Worm (Caenorhabditis elegans) whole organism, mixed stage, embryonic: ENCODE results near the gene C07A12.2.
A peak's percentile ranks its signal among the peaks of the same experiment; 100 is the strongest.

Experiments
- bed-3 ChIP-seq: fragments of 200-800 bp; sonication (Bioruptor generic); optimal IDR thresholded peaks from 3 replicates; lab custom pipeline; 2018; ENCODE audit warnings: mild to moderate bottlenecking, missing genetic modification characterization, moderate library complexity, missing compliant biosample characterization
- blmp-1 ChIP-seq: fragments of 150-350 bp; optimal IDR thresholded peaks from 2 replicates; lab custom pipeline; 2014; ENCODE audit warnings: missing biosample characterization, missing genetic modification characterization
- ceh-39 ChIP-seq: fragments of 150-350 bp; optimal IDR thresholded peaks from 2 replicates; lab custom pipeline; 2014; ENCODE audit warnings: missing biosample characterization, missing genetic modification characterization
- ceh-43 ChIP-seq: fragments of 200-800 bp; sonication (Bioruptor generic); optimal IDR thresholded peaks from 2 replicates; lab custom pipeline; 2018; ENCODE audit warnings: mild to moderate bottlenecking, missing genetic modification characterization, moderate library complexity, missing compliant biosample characterization
- ceh-83 ChIP-seq: fragments of 200-800 bp; sonication (Bioruptor generic); optimal IDR thresholded peaks from 2 replicates; lab custom pipeline; 2018; ENCODE audit warnings: mild to moderate bottlenecking, missing genetic modification characterization, missing compliant biosample characterization
- ces-1 ChIP-seq: fragments of 150-350 bp; optimal IDR thresholded peaks from 2 replicates; lab custom pipeline; 2014; ENCODE audit warnings: missing biosample characterization, missing genetic modification reagents, missing genetic modification characterization
- cnd-1 ChIP-seq: fragments of 200-800 bp; sonication (Bioruptor generic); optimal IDR thresholded peaks from 2 replicates; lab custom pipeline; 2018; ENCODE audit warnings: mild to moderate bottlenecking, missing genetic modification characterization, missing compliant biosample characterization
- elt-1 ChIP-seq: sonication (generic microtip); optimal IDR thresholded peaks from 2 replicates; lab custom pipeline; 2017; ENCODE audit warnings: missing genetic modification characterization, mild to moderate bottlenecking, missing compliant biosample characterization, antibody characterized with exemption, moderate library complexity, borderline replicate concordance; ENCODE audit not compliant: insufficient read depth
- flh-1 ChIP-seq: fragments of 200-800 bp; sonication (Bioruptor generic); optimal IDR thresholded peaks from 2 replicates; lab custom pipeline; 2018; ENCODE audit warnings: mild to moderate bottlenecking, missing genetic modification characterization, moderate library complexity, missing compliant biosample characterization
- ham-2 ChIP-seq: fragments of 200-800 bp; sonication (Bioruptor generic); optimal IDR thresholded peaks from 2 replicates; lab custom pipeline; 2018; ENCODE audit warnings: mild to moderate bottlenecking, missing genetic modification characterization, missing compliant biosample characterization
- lin-13 ChIP-seq: fragments of 150-350 bp; optimal IDR thresholded peaks from 2 replicates; lab custom pipeline; 2014; ENCODE audit warnings: missing biosample characterization, missing genetic modification characterization
- lin-32 ChIP-seq: fragments of 200-800 bp; sonication (Bioruptor generic); optimal IDR thresholded peaks from 2 replicates; lab custom pipeline; 2018; ENCODE audit warnings: mild to moderate bottlenecking, missing genetic modification characterization, missing compliant biosample characterization
- lsy-2 ChIP-seq: fragments of 150-350 bp; optimal IDR thresholded peaks from 2 replicates; lab custom pipeline; 2014; ENCODE audit warnings: missing biosample characterization, missing genetic modification characterization
- nhr-12 ChIP-seq: fragments of 150-350 bp; optimal IDR thresholded peaks from 2 replicates; lab custom pipeline; 2014; ENCODE audit warnings: missing biosample characterization, missing genetic modification characterization
- nhr-2 ChIP-seq: fragments of 150-350 bp; optimal IDR thresholded peaks from 2 replicates; lab custom pipeline; 2014; ENCODE audit warnings: missing biosample characterization, missing genetic modification characterization
- nhr-237 ChIP-seq: fragments of 150-350 bp; optimal IDR thresholded peaks from 2 replicates; lab custom pipeline; 2014; ENCODE audit warnings: missing biosample characterization, missing genetic modification characterization
- nhr-28 ChIP-seq: fragments of 150-350 bp; optimal IDR thresholded peaks from 2 replicates; lab custom pipeline; 2014; ENCODE audit warnings: missing biosample characterization, missing genetic modification characterization
- nhr-76 ChIP-seq: sonication (generic microtip); optimal IDR thresholded peaks from 2 replicates; lab custom pipeline; 2017; ENCODE audit warnings: missing biosample characterization, missing genetic modification characterization
- pha-4 ChIP-seq: fragments of 150-350 bp; optimal IDR thresholded peaks from 2 replicates; lab custom pipeline; 2018; ENCODE audit warnings: missing biosample characterization, missing genetic modification reagents, missing genetic modification characterization
- sem-2 ChIP-seq: fragments of 200-800 bp; sonication (Bioruptor generic); optimal IDR thresholded peaks from 2 replicates; lab custom pipeline; 2018; ENCODE audit warnings: mild to moderate bottlenecking, missing genetic modification characterization, missing compliant biosample characterization
- snpc-4 ChIP-seq: fragments of 150-350 bp; optimal IDR thresholded peaks from 2 replicates; lab custom pipeline; 2014; ENCODE audit warnings: missing biosample characterization, missing genetic modification characterization
- tbx-8 ChIP-seq: fragments of 200-800 bp; sonication (Bioruptor generic); optimal IDR thresholded peaks from 2 replicates; lab custom pipeline; 2018; ENCODE audit warnings: mild to moderate bottlenecking, missing genetic modification characterization, moderate library complexity, missing compliant biosample characterization
- unc-120 ChIP-seq: sonication (generic microtip); optimal IDR thresholded peaks from 2 replicates; lab custom pipeline; 2017; ENCODE audit warnings: missing genetic modification characterization, missing compliant biosample characterization; ENCODE audit not compliant: poor library complexity, severe bottlenecking
- unc-39 ChIP-seq: fragments of 150-350 bp; optimal IDR thresholded peaks from 2 replicates; lab custom pipeline; 2014; ENCODE audit warnings: missing biosample characterization, missing genetic modification characterization
- unc-62 ChIP-seq: fragments of 150-350 bp; optimal IDR thresholded peaks from 2 replicates; lab custom pipeline; 2014; ENCODE audit warnings: missing biosample characterization, missing genetic modification reagents, missing genetic modification characterization
- zip-8 ChIP-seq: fragments of 150-350 bp; optimal IDR thresholded peaks from 2 replicates; lab custom pipeline; 2014; ENCODE audit warnings: missing biosample characterization, missing genetic modification characterization
- ztf-11 ChIP-seq: fragments of 150-350 bp; optimal IDR thresholded peaks from 2 replicates; lab custom pipeline; 2014; ENCODE audit warnings: missing biosample characterization, missing genetic modification characterization

C07A12.2 gene

DNA sequence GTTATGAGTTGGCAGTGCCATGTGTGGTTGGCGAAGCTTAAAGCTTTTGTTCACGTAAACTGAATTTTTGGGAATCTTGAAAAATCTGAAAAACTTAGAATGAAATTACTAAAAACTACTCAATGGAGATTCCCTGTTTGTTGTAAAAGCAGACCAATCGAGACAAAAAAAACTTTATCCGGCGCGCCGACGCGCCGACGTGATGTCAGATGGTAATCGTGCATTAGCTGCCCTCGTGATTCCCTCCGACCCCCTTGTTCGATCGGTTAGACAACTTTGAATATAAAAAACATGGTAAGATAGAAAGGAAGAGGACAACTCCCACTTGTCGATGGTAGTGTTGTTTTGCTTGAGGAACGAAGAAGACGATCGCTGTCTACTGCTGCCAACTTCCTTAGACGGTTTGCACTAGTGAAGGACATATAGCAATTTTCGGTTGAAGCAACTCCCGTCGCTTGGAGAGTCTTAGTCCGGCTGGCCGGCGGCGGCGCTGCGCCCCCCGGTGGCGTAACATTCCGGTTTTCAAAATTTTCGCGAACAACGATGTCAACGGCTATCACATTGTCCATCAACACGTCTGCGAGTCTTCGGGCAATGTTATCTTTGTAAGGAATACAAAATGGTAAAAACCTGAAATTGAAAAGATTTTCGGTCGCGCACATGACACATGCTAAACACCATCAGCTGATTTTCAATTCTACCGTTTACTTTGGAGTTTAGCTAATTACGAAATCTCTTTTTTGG lies 5.4 kb downstream of the C07A12.2 start, which contains the start of gene C07A12.18:
TSS of gene C07A12.18 (minus strand) at position 51 of the 744 bp plus-strand sequence.
- TF ChIP-seq ces-1: no peak
- TF ChIP-seq ham-2 (GFP tag; lab: Kevin White, UChicago): peak; percentile 11

DNA sequence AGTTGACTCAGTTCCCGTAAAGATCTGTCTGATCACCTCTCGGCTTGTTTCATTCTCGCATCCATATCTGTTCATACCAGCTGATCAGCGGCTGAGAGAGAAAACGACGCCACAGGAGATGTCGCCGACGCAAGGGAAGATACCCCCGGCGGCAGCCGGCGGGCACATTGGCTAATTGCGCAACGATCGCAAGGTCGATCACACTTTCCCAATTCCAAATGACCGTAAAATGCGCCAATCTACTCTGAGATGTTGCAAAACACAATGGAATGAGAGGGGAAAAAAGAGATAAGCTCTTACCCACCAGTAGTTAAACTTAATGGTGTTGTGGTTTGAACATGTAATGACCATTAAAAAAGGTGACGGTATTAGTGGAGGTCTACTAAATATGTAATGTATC lies 6.3 kb downstream of the C07A12.2 start:
- TF ChIP-seq ceh-83 (GFP tag; lab: Kevin White, UChicago) (no peak), ham-2 (GFP tag; lab: Kevin White, UChicago) (peak; percentile 99), cnd-1 (tag; lab: Kevin White, UChicago) (no peak), nhr-237 (tag; lab: Kevin White, UChicago) (no peak), ceh-39 (tag; lab: Kevin White, UChicago) (no peak), lsy-2 (tag; lab: Kevin White, UChicago) (no peak), nhr-76 (tag; lab: Kevin White, UChicago) (no peak), ces-1 (no peak), elt-1 (tag; lab: Kevin White, UChicago) (peak; percentile 81), nhr-2 (tag; lab: Kevin White, UChicago) (no peak), zip-8 (tag; lab: Kevin White, UChicago) (peak; percentile 75), unc-39 (no peak), unc-120 (tag; lab: Kevin White, UChicago) (no peak)
- TF ChIP-seq, all 35 proteins: peak for 3

DNA sequence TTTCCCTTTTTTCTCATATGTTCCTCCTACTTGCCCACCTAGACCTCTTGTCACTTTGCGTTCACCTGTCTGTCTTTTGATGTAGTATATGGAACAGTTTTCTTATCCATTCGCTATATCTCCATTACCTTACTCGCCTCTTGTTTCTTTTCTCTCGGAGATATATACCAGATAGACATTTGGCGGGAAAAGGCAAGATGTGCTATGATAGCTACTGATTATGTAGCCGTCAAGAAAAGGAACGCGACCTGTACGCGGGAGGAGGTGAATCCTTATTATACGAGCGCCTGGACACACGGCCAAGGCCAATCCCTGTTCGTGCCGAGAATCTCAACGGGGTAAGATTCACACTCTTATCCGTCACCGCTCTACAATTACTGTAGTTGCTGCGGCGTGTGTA lies 8.4 kb downstream of the C07A12.2 start:
- TF ChIP-seq nhr-12 (no peak), lin-32 (no peak), snpc-4 (tag; lab: Kevin White, UChicago) (no peak), cnd-1 (tag; lab: Kevin White, UChicago) (no peak), unc-62 (peak; percentile 10), ces-1 (no peak), lin-13 (tag; lab: Kevin White, UChicago) (no peak), pha-4 (tag; lab: Kevin White, UChicago) (no peak), unc-120 (tag; lab: Kevin White, UChicago) (no peak), ceh-83 (GFP tag; lab: Kevin White, UChicago) (no peak), ceh-43 (GFP tag; lab: Kevin White, UChicago) (no peak), lsy-2 (tag; lab: Kevin White, UChicago) (no peak), sem-2 (GFP tag; lab: Kevin White, UChicago) (no peak), elt-1 (tag; lab: Kevin White, UChicago) (peak; percentile 86), nhr-28 (tag; lab: Kevin White, UChicago) (no peak), ham-2 (GFP tag; lab: Kevin White, UChicago) (peak; percentile 100), unc-39 (no peak), nhr-76 (tag; lab: Kevin White, UChicago) (no peak)

DNA sequence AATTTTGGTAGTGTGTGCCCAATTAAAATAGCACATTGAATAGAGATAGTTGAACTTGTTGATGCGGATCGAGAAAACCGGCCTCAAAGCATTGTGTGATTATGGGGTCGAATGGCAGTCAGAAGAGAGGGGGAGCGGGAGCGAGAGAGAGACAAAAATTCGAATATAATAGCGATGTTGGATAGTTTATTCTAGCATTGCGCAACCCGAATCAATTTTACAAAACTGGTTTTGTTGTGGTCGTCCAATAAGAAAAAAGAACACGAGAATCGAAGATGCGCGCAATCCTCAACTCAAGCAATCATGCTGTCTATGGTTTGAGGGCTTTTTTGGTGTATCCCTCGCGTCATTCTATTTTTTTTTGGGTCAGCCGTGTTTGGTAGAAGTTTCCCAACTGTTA lies 8.8 kb downstream of the C07A12.2 start:
- TF ChIP-seq ham-2 (GFP tag; lab: Kevin White, UChicago) (no peak), ces-1 (no peak), nhr-237 (tag; lab: Kevin White, UChicago) (no peak), cnd-1 (tag; lab: Kevin White, UChicago) (no peak), ceh-83 (GFP tag; lab: Kevin White, UChicago) (no peak), zip-8 (tag; lab: Kevin White, UChicago) (no peak), flh-1 (no peak)

DNA sequence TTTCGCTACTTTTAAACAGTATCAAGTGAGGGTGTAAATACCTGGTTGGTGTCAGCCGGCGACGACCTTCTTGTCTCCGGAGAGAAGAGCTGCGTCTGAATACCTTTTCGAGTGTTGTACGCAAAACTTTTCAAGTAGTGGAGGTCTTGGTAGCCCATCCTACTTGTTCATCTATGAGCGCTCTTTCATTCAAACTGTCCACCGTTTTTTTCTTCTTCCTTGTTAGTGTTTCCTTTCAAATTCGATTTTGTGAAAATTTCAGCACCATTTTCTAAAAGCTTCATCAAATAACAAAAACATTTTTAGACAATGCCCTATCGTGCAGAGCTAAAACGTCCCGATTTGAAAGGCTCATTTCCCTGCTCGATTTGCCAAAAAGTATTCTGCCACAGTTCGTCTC lies 9.7 kb downstream of the C07A12.2 start, which contains the start of gene ham-2:
TSS of gene ham-2 (plus strand) at position 301 of the 400 bp plus-strand sequence.
- no peak for TF ChIP-seq unc-62
- TF ChIP-seq tbx-8: no peak
- TF ChIP-seq lin-13 (tag; lab: Kevin White, UChicago): no peak
- no peak for TF ChIP-seq blmp-1 (tag; lab: Kevin White, UChicago)
- no peak for TF ChIP-seq flh-1
- TF ChIP-seq bed-3 (GFP tag; lab: Kevin White, UChicago): no peak
- no peak for TF ChIP-seq ztf-11 (tag; lab: Kevin White, UChicago)
- TF ChIP-seq zip-8 (tag; lab: Kevin White, UChicago): no peak
- no peak for TF ChIP-seq ceh-43 (GFP tag; lab: Kevin White, UChicago)
- TF ChIP-seq nhr-2 (tag; lab: Kevin White, UChicago): no peak
